Worm (Caenorhabditis elegans) whole organism, young adult: ENCODE measurements around the gene ifas-3.

ENCODE experiments used
- B0035.1 ChIP-seq: sonication (generic microtip); optimal IDR thresholded peaks from 2 replicates; lab custom pipeline; 2016; ENCODE audit warnings: missing genetic modification characterization, mild to moderate bottlenecking, missing compliant biosample characterization, missing genotype, missing genetic modification reagents
- B0261.1 ChIP-seq: sonication (generic microtip); optimal IDR thresholded peaks from 2 replicates; lab custom pipeline; 2016; ENCODE audit warnings: mild to moderate bottlenecking, missing genetic modification characterization, moderate library complexity, missing compliant biosample characterization
- C06A6.2 ChIP-seq: fragments of 200-800 bp; sonication (Bioruptor generic); conservative IDR thresholded peaks from 2 replicates; pipeline ENCODE4 v1.3.6; 2022; ENCODE audit warnings: missing genetic modification characterization, missing compliant biosample characterization
- D2030.7 ChIP-seq: fragments of 200-800 bp; sonication (Bioruptor generic); IDR thresholded peaks from 2 replicates; pipeline ENCODE4 v1.3.6; 2022; ENCODE audit warnings: missing genetic modification reagents, missing genetic modification characterization, missing compliant biosample characterization
- F10E7.11 ChIP-seq: sonication (generic microtip); optimal IDR thresholded peaks from 2 replicates; lab custom pipeline; 2017; ENCODE audit warnings: mild to moderate bottlenecking, missing genetic modification characterization, moderate library complexity, missing compliant biosample characterization
- F23B12.7 ChIP-seq: sonication (generic microtip); optimal IDR thresholded peaks from 2 replicates; lab custom pipeline; 2017; ENCODE audit warnings: missing genetic modification characterization, mild to moderate bottlenecking, missing compliant biosample characterization, antibody characterized with exemption, moderate library complexity; ENCODE audit not compliant: insufficient read depth
- F33H1.4 ChIP-seq: fragments of 200-800 bp; sonication (Bioruptor generic); IDR thresholded peaks from 2 replicates; pipeline ENCODE4 v1.3.6; 2022; ENCODE audit warnings: missing genetic modification reagents, missing genetic modification characterization, missing compliant biosample characterization
- F37B4.10 ChIP-seq: fragments of 200-800 bp; sonication (Bioruptor generic); IDR thresholded peaks from 2 replicates; pipeline ENCODE4 v1.3.6; 2022; ENCODE audit warnings: missing genetic modification characterization, missing compliant biosample characterization
- F39B2.1 ChIP-seq: fragments of 200-800 bp; sonication (Bioruptor generic); IDR thresholded peaks from 2 replicates; pipeline ENCODE4 v1.3.6; 2022; ENCODE audit warnings: missing genetic modification reagents, missing genetic modification characterization, missing compliant biosample characterization
- F55B11.4 ChIP-seq: sonication (generic microtip); optimal IDR thresholded peaks from 2 replicates; lab custom pipeline; 2016; ENCODE audit warnings: missing compliant biosample characterization, missing genetic modification characterization, borderline replicate concordance; ENCODE audit not compliant: insufficient read depth
- F57A8.1 ChIP-seq: fragments of 200-800 bp; sonication (Bioruptor generic); optimal IDR thresholded peaks from 2 replicates; lab custom pipeline; 2018; ENCODE audit warnings: mild to moderate bottlenecking, missing genetic modification characterization, moderate library complexity, missing compliant biosample characterization
- F57C9.4 ChIP-seq: sonication (generic microtip); optimal IDR thresholded peaks from 2 replicates; lab custom pipeline; 2017; ENCODE audit warnings: mild to moderate bottlenecking, missing genetic modification characterization, missing compliant biosample characterization
- K12H6.12 ChIP-seq: fragments of 200-800 bp; sonication (Bioruptor generic); optimal IDR thresholded peaks from 2 replicates; lab custom pipeline; 2018; ENCODE audit warnings: mild to moderate bottlenecking, missing genetic modification characterization, missing compliant biosample characterization
- Y53G8AR.9 ChIP-seq: fragments of 200-800 bp; sonication (Bioruptor generic); conservative IDR thresholded peaks from 2 replicates; pipeline ENCODE4 v1.3.6; 2022; ENCODE audit warnings: missing genetic modification reagents, missing genetic modification characterization, missing compliant biosample characterization
- attf-3 ChIP-seq: fragments of 200-800 bp; sonication (Bioruptor generic); conservative IDR thresholded peaks from 2 replicates; pipeline ENCODE4 v1.3.6; 2022; ENCODE audit warnings: missing genetic modification reagents, missing genetic modification characterization, missing compliant biosample characterization
- ccch-3 ChIP-seq: fragments of 200-800 bp; sonication (Bioruptor generic); optimal IDR thresholded peaks from 2 replicates; lab custom pipeline; 2018; ENCODE audit warnings: mild to moderate bottlenecking, missing genetic modification characterization, missing compliant biosample characterization
- cebp-1 ChIP-seq, 2 experiments: fragments of 200-800 bp in 1 of 2; sonication (Bioruptor generic) in 1 of 2; sonication (generic microtip) in 1 of 2; IDR thresholded peaks in 1 of 2; optimal IDR thresholded peaks in 1 of 2; 2 replicates each; pipeline versions ENCODE4 v1.3.6 to Lab custom; 2017 to 2022; ENCODE audit warnings: missing compliant biosample characterization in 2 of 2, missing genetic modification characterization in 2 of 2, mild to moderate bottlenecking in 1 of 2, missing genetic modification reagents in 1 of 2, moderate library complexity in 1 of 2
- ceh-27 ChIP-seq: fragments of 200-800 bp; sonication (Bioruptor generic); optimal IDR thresholded peaks from 2 replicates; lab custom pipeline; 2018; ENCODE audit warnings: mild to moderate bottlenecking, missing genetic modification characterization, moderate library complexity, missing compliant biosample characterization
- ceh-40 ChIP-seq: fragments of 200-800 bp; sonication (Bioruptor generic); IDR thresholded peaks from 2 replicates; pipeline ENCODE4 v1.3.6; 2022; ENCODE audit warnings: missing genetic modification characterization, missing compliant biosample characterization
- ceh-91 ChIP-seq: fragments of 200-800 bp; sonication (Bioruptor generic); IDR thresholded peaks from 2 replicates; pipeline ENCODE4 v1.3.6; 2022; ENCODE audit warnings: missing genetic modification reagents, missing genetic modification characterization, missing compliant biosample characterization
- chd-7 ChIP-seq: sonication (generic microtip); optimal IDR thresholded peaks from 2 replicates; lab custom pipeline; 2016; ENCODE audit warnings: mild to moderate bottlenecking, missing genetic modification characterization, moderate library complexity, missing compliant biosample characterization
- die-1 ChIP-seq: sonication (generic microtip); optimal IDR thresholded peaks from 2 replicates; lab custom pipeline; 2016; ENCODE audit warnings: missing genotype, mild to moderate bottlenecking, missing genetic modification characterization, missing compliant biosample characterization
- dox-1 ChIP-seq: fragments of 200-800 bp; sonication (Bioruptor generic); IDR thresholded peaks from 2 replicates; pipeline ENCODE4 v1.3.6; 2022; ENCODE audit warnings: missing genetic modification reagents, missing genetic modification characterization, missing compliant biosample characterization
- dpff-1 ChIP-seq: sonication (generic microtip); optimal IDR thresholded peaks from 2 replicates; lab custom pipeline; 2017; ENCODE audit warnings: mild to moderate bottlenecking, missing genetic modification characterization, missing compliant biosample characterization
- dpl-1 ChIP-seq: fragments of 150-350 bp; optimal IDR thresholded peaks from 2 replicates; lab custom pipeline; 2014; ENCODE audit warnings: missing biosample characterization, missing genetic modification reagents, missing genetic modification characterization
- egrh-3 ChIP-seq: fragments of 200-800 bp; sonication (Bioruptor generic); IDR thresholded peaks from 2 replicates; pipeline ENCODE4 v1.3.6; 2022; ENCODE audit warnings: missing genetic modification reagents, missing genetic modification characterization, missing compliant biosample characterization
- ekl-4 ChIP-seq: fragments of 200-800 bp; sonication (Bioruptor generic); IDR thresholded peaks from 2 replicates; pipeline ENCODE4 v1.3.6; 2022; ENCODE audit warnings: missing genetic modification reagents, missing genetic modification characterization, missing compliant biosample characterization
- fkh-3 ChIP-seq: sonication (generic microtip); optimal IDR thresholded peaks from 2 replicates; lab custom pipeline; 2016; ENCODE audit warnings: mild to moderate bottlenecking, missing genetic modification characterization, missing compliant biosample characterization
- gei-17 ChIP-seq: fragments of 200-800 bp; sonication (Bioruptor generic); optimal IDR thresholded peaks from 2 replicates; lab custom pipeline; 2018; ENCODE audit warnings: mild to moderate bottlenecking, missing genetic modification characterization, missing compliant biosample characterization
- him-1 ChIP-seq: sonication (generic microtip); optimal IDR thresholded peaks from 2 replicates; lab custom pipeline; 2016; ENCODE audit warnings: missing genotype, missing genetic modification reagents, missing genetic modification characterization, missing compliant biosample characterization
- hlh-26 ChIP-seq: fragments of 200-800 bp; sonication (Bioruptor generic); conservative IDR thresholded peaks from 2 replicates; pipeline ENCODE4 v1.3.6; 2022; ENCODE audit warnings: missing genetic modification reagents, missing genetic modification characterization, missing compliant biosample characterization
- hsf-1 ChIP-seq: fragments of 200-800 bp; sonication (Bioruptor generic); IDR thresholded peaks from 2 replicates; pipeline ENCODE4 v1.3.6; 2022; ENCODE audit warnings: missing genetic modification reagents, missing genetic modification characterization, missing compliant biosample characterization
- let-526 ChIP-seq: fragments of 200-800 bp; sonication (Bioruptor generic); IDR thresholded peaks from 2 replicates; pipeline ENCODE4 v1.3.6; 2022; ENCODE audit warnings: missing genetic modification reagents, missing genetic modification characterization, missing compliant biosample characterization
- let-607 ChIP-seq, 2 experiments: fragments of 200-800 bp in 1 of 2; sonication (Bioruptor generic) in 1 of 2; sonication (generic microtip) in 1 of 2; optimal IDR thresholded peaks; 2 replicates each; lab custom pipeline; 2016 to 2018; ENCODE audit warnings: mild to moderate bottlenecking in 2 of 2, missing compliant biosample characterization in 2 of 2, missing genetic modification characterization in 2 of 2, moderate library complexity in 2 of 2, missing genotype in 1 of 2
- lir-1 ChIP-seq: fragments of 200-800 bp; sonication (Bioruptor generic); conservative IDR thresholded peaks from 2 replicates; pipeline ENCODE4 v1.3.6; 2022; ENCODE audit warnings: missing genetic modification reagents, missing genetic modification characterization, missing compliant biosample characterization
- lsl-1 ChIP-seq: fragments of 200-800 bp; sonication (Bioruptor generic); optimal IDR thresholded peaks from 2 replicates; lab custom pipeline; 2018; ENCODE audit warnings: mild to moderate bottlenecking, missing genetic modification characterization, moderate library complexity, missing compliant biosample characterization
- mes-4 ChIP-seq: sonication (generic microtip); optimal IDR thresholded peaks from 2 replicates; lab custom pipeline; 2016; ENCODE audit warnings: missing genotype, missing genetic modification characterization, missing compliant biosample characterization
- mxl-1 ChIP-seq: sonication (generic microtip); optimal IDR thresholded peaks from 2 replicates; lab custom pipeline; 2016; ENCODE audit warnings: missing genetic modification characterization, missing compliant biosample characterization
- nfya-2 ChIP-seq: fragments of 200-800 bp; sonication (Bioruptor generic); IDR thresholded peaks from 2 replicates; pipeline ENCODE4 v1.3.6; 2022; ENCODE audit warnings: missing genetic modification reagents, missing genetic modification characterization, missing compliant biosample characterization
- pbrm-1 ChIP-seq: fragments of 200-800 bp; sonication (Bioruptor generic); IDR thresholded peaks from 2 replicates; pipeline ENCODE4 v1.3.6; 2022; ENCODE audit warnings: missing genetic modification reagents, missing genetic modification characterization, missing compliant biosample characterization
- repo-1 ChIP-seq: sonication (generic microtip); optimal IDR thresholded peaks from 2 replicates; lab custom pipeline; 2017; ENCODE audit warnings: mild to moderate bottlenecking, missing genetic modification characterization, missing compliant biosample characterization
- rpc-1 ChIP-seq, 2 experiments: fragments of 150-350 bp in 1 of 2; sonication (generic microtip) in 1 of 2; optimal IDR thresholded peaks; 2 replicates each; lab custom pipeline; 2014 to 2018; ENCODE audit warnings: missing biosample characterization in 1 of 2, missing genetic modification characterization in 1 of 2, missing genetic modification reagents in 1 of 2, missing genotype in 1 of 2
- sea-2 ChIP-seq: fragments of 200-800 bp; sonication (Bioruptor generic); IDR thresholded peaks from 2 replicates; pipeline ENCODE4 v1.3.6; 2022; ENCODE audit warnings: missing genetic modification characterization, missing compliant biosample characterization
- snpc-3.4 ChIP-seq: sonication (generic microtip); optimal IDR thresholded peaks from 2 replicates; lab custom pipeline; 2017; ENCODE audit warnings: missing genetic modification characterization, mild to moderate bottlenecking, missing compliant biosample characterization, antibody characterized with exemption, moderate library complexity, missing genotype, missing genetic modification reagents
- tbp1 ChIP-seq: fragments of 200-800 bp; sonication (Bioruptor generic); optimal IDR thresholded peaks from 2 replicates; lab custom pipeline; 2018; ENCODE audit warnings: mild to moderate bottlenecking, missing genetic modification characterization, missing compliant biosample characterization
- xnd-1 ChIP-seq: sonication (generic microtip); optimal IDR thresholded peaks from 2 replicates; lab custom pipeline; 2016; ENCODE audit warnings: missing genotype, missing genetic modification reagents, missing genetic modification characterization, missing compliant biosample characterization
- ztf-22 ChIP-seq: fragments of 200-800 bp; sonication (Bioruptor generic); optimal IDR thresholded peaks from 2 replicates; lab custom pipeline; 2018; ENCODE audit warnings: mild to moderate bottlenecking, missing genetic modification characterization, moderate library complexity, missing compliant biosample characterization
- ztf-26 ChIP-seq: sonication (generic microtip); optimal IDR thresholded peaks from 2 replicates; lab custom pipeline; 2017; ENCODE audit warnings: missing genetic modification characterization, missing compliant biosample characterization

The ifas-3 gene

ce11 chrIV:15931833-15932232 lies 18.9 kb downstream of the ifas-3 start (continued):
- TF ChIP-seq dpl-1 (GFP tag; lab: Kevin White, UChicago), result no peak
- no peak for TF ChIP-seq ceh-91 (GFP tag; lab: Robert Waterston, UW)
- TF ChIP-seq rpc-1 (optimal IDR thresholded peaks at IDR 0.05; lab: Kevin White, UChicago), result peak; percentile 78
- peak; percentile 78 for TF ChIP-seq rpc-1 (tag; optimal IDR thresholded peaks at IDR 0.05; lab: Kevin White, UChicago)
- TF ChIP-seq ztf-22, result no peak
- TF ChIP-seq fkh-3 (tag; lab: Kevin White, UChicago), result no peak
- peak; percentile 96 for TF ChIP-seq tbp1 (GFP tag; lab: Kevin White, UChicago)
- TF ChIP-seq repo-1, result no peak
- TF ChIP-seq D2030.7 (GFP tag; lab: Robert Waterston, UW), result peak; percentile 50
- TF ChIP-seq dpff-1 (tag; lab: Kevin White, UChicago), result no peak
- TF ChIP-seq K12H6.12, result no peak
- TF ChIP-seq let-607 (tag; optimal IDR thresholded peaks at IDR 0.05; lab: Kevin White, UChicago), result peak; percentile 18 to 27
- TF ChIP-seq cebp-1 (GFP tag; IDR thresholded peaks at IDR 0.05; lab: Robert Waterston, UW), result no peak
- TF ChIP-seq cebp-1 (tag; optimal IDR thresholded peaks at IDR 0.05; lab: Kevin White, UChicago), result peak; percentile 52
- TF ChIP-seq F37B4.10, result no peak
- TF ChIP-seq ztf-26 (tag; lab: Kevin White, UChicago), result no peak
- TF ChIP-seq gei-17 (GFP tag; lab: Kevin White, UChicago), result no peak
- TF ChIP-seq Y53G8AR.9, result no peak; the same call in 1 of the 2 replicates
- no peak for TF ChIP-seq B0035.1 (tag; lab: Kevin White, UChicago)
- TF ChIP-seq him-1, result peak; percentile 7
- peak; percentile 64 for TF ChIP-seq pbrm-1 (GFP tag; lab: Robert Waterston, UW)
- TF ChIP-seq attf-3 (GFP tag; lab: Robert Waterston, UW), result no peak
- no peak for TF ChIP-seq xnd-1
- no peak for TF ChIP-seq F57C9.4 (tag; lab: Kevin White, UChicago)
- TF ChIP-seq nfya-2 (GFP tag; lab: Robert Waterston, UW), result no peak
- no peak for TF ChIP-seq F39B2.1 (GFP tag; lab: Robert Waterston, UW)
- TF ChIP-seq ceh-40 (GFP tag; lab: Robert Waterston, UW), result no peak
- peak; percentile 31 for TF ChIP-seq ceh-27 (GFP tag; lab: Kevin White, UChicago)
- no peak for TF ChIP-seq sea-2
- no peak for TF ChIP-seq snpc-3.4 (tag; lab: Kevin White, UChicago)
- TF ChIP-seq lir-1, result no peak
- TF ChIP-seq F10E7.11 (tag; lab: Kevin White, UChicago), result no peak
- 0 out of 2 replicates have a peak, but pooled peaks have one; percentile 46 for TF ChIP-seq ekl-4 (GFP tag; lab: Robert Waterston, UW)
- TF ChIP-seq dox-1, result peak; percentile 74
- TF ChIP-seq ccch-3 (GFP tag; lab: Kevin White, UChicago), result peak; percentile 34
- peak; percentile 80 for TF ChIP-seq die-1 (tag; lab: Kevin White, UChicago)
- no peak for TF ChIP-seq F57A8.1
- peak; percentile 74 for TF ChIP-seq chd-7 (tag; lab: Kevin White, UChicago)
- TF ChIP-seq mxl-1 (tag; lab: Kevin White, UChicago), result peak; percentile 49
- TF ChIP-seq C06A6.2 (GFP tag; lab: Robert Waterston, UW), result no peak
- peak; percentile 76 for TF ChIP-seq hsf-1 (GFP tag; lab: Robert Waterston, UW)
- TF ChIP-seq hlh-26 (GFP tag; lab: Robert Waterston, UW), result no peak
- TF ChIP-seq lsl-1 (GFP tag; lab: Kevin White, UChicago), result no peak
- TF ChIP-seq F55B11.4, result no peak
- peak; percentile 76 for TF ChIP-seq let-526 (GFP tag; lab: Robert Waterston, UW)
- TF ChIP-seq mes-4 (tag; lab: Kevin White, UChicago), result peak; percentile 69
- TF ChIP-seq F33H1.4, result no peak
- TF ChIP-seq F23B12.7 (tag; lab: Kevin White, UChicago), result peak; percentile 2
- TF ChIP-seq B0261.1 (tag; lab: Kevin White, UChicago), result peak; percentile 85
- TF ChIP-seq egrh-3, result 0 out of 2 replicates have a peak, but pooled peaks have one; percentile 7
